Worm (Caenorhabditis elegans) whole organism, L4 larva: Measurements from ENCODE around the gene C07C7.3.
"Not testable (repeated sequence)": the region's sequence is repeated elsewhere in the genome, so short reads cannot be mapped to it uniquely, and the experiment has no call there.

Experiments used
- D1046.2 ChIP-seq: fragments of 200-800 bp; sonication (Bioruptor generic); IDR thresholded peaks from 2 replicates; pipeline ENCODE4 v1.3.6; 2022; ENCODE audit warnings: missing genetic modification characterization, missing compliant biosample characterization
- F44E2.7 ChIP-seq: fragments of 200-800 bp; sonication (Bioruptor generic); IDR thresholded peaks from 2 replicates; pipeline ENCODE4 v2.1.2; 2022; ENCODE audit warnings: missing genetic modification characterization, missing compliant biosample characterization
- F49E8.2 ChIP-seq: sonication (generic microtip); optimal IDR thresholded peaks from 2 replicates; lab custom pipeline; 2016; ENCODE audit warnings: missing compliant biosample characterization, mild to moderate bottlenecking, missing genetic modification characterization, borderline replicate concordance
- T20F7.1 ChIP-seq: fragments of 200-800 bp; sonication (Bioruptor generic); optimal IDR thresholded peaks from 2 replicates; lab custom pipeline; 2018; ENCODE audit warnings: mild to moderate bottlenecking, missing genetic modification characterization, missing compliant biosample characterization
- T26A8.4 ChIP-seq: fragments of 200-800 bp; sonication (Bioruptor generic); IDR thresholded peaks from 2 replicates; pipeline ENCODE4 v1.3.6; 2022; ENCODE audit warnings: missing genetic modification characterization, missing compliant biosample characterization
- Y105C5A.15 ChIP-seq: fragments of 200-800 bp; sonication (Bioruptor generic); IDR thresholded peaks from 2 replicates; pipeline ENCODE4 v1.3.6; 2022; ENCODE audit warnings: missing genetic modification characterization, missing compliant biosample characterization
- Y48G9A.11 ChIP-seq: fragments of 200-800 bp; sonication (Bioruptor generic); IDR thresholded peaks from 2 replicates; pipeline ENCODE4 v1.3.6; 2022; ENCODE audit warnings: missing genetic modification reagents, missing genetic modification characterization, missing compliant biosample characterization
- Y75B8A.6 ChIP-seq: fragments of 200-800 bp; sonication (Bioruptor generic); IDR thresholded peaks from 2 replicates; pipeline ENCODE4 v1.3.6; 2022; ENCODE audit warnings: missing genetic modification reagents, missing genetic modification characterization, missing compliant biosample characterization
- ZK337.2 ChIP-seq: fragments of 200-800 bp; sonication (Bioruptor generic); IDR thresholded peaks from 2 replicates; pipeline ENCODE4 v1.3.6; 2022; ENCODE audit warnings: missing genetic modification reagents, missing genetic modification characterization, missing compliant biosample characterization
- aha-1 ChIP-seq: fragments of 150-350 bp; peaks from one replicate; lab custom pipeline; 2014; ENCODE audit warnings: missing biosample characterization, missing genetic modification characterization
- arid-1 ChIP-seq: fragments of 200-800 bp; sonication (Bioruptor generic); conservative IDR thresholded peaks from 2 replicates; pipeline ENCODE4 v1.3.6; 2022; ENCODE audit warnings: missing genetic modification reagents, missing genetic modification characterization, missing compliant biosample characterization
- ceh-20 ChIP-seq: fragments of 200-800 bp; sonication (Bioruptor generic); IDR thresholded peaks from 2 replicates; pipeline ENCODE4 v1.3.6; 2022; ENCODE audit warnings: missing genetic modification reagents, missing genetic modification characterization, missing compliant biosample characterization
- ctbp-1 ChIP-seq: fragments of 200-800 bp; sonication (Bioruptor generic); IDR thresholded peaks from 2 replicates; pipeline ENCODE4 v1.3.6; 2022; ENCODE audit warnings: missing genetic modification reagents, missing genetic modification characterization, missing compliant biosample characterization
- daf-19 ChIP-seq: fragments of 200-800 bp; sonication (Bioruptor generic); conservative IDR thresholded peaks from 2 replicates; pipeline ENCODE4 v1.3.6; 2022; ENCODE audit warnings: missing genetic modification characterization, missing compliant biosample characterization
- dmd-6 ChIP-seq: fragments of 200-800 bp; sonication (Bioruptor generic); IDR thresholded peaks from 2 replicates; pipeline ENCODE4 v1.3.6; 2022; ENCODE audit warnings: missing genetic modification reagents, missing genetic modification characterization, missing compliant biosample characterization
- dmd-8 ChIP-seq: fragments of 200-800 bp; sonication (Bioruptor generic); IDR thresholded peaks from 2 replicates; pipeline ENCODE4 v1.3.6; 2022; ENCODE audit warnings: missing genetic modification characterization, missing compliant biosample characterization
- dmd-9 ChIP-seq: fragments of 200-800 bp; sonication (Bioruptor generic); IDR thresholded peaks from 2 replicates; pipeline ENCODE4 v1.3.6; 2022; ENCODE audit warnings: missing genetic modification reagents, missing genetic modification characterization, missing compliant biosample characterization
- duxl-1 ChIP-seq: sonication (generic microtip); optimal IDR thresholded peaks from 2 replicates; lab custom pipeline; 2016; ENCODE audit warnings: mild to moderate bottlenecking, missing genetic modification characterization, moderate library complexity, missing compliant biosample characterization; ENCODE audit not compliant: poor library complexity
- dve-1 ChIP-seq: sonication (generic microtip); optimal IDR thresholded peaks from 2 replicates; lab custom pipeline; 2017; ENCODE audit warnings: antibody characterized with exemption, mild to moderate bottlenecking, missing genetic modification characterization, missing compliant biosample characterization; ENCODE audit not compliant: insufficient read depth
- hmg-1.1 ChIP-seq: fragments of 200-800 bp; sonication (Bioruptor generic); IDR thresholded peaks from 2 replicates; pipeline ENCODE4 v1.3.6; 2022; ENCODE audit warnings: missing genetic modification reagents, missing genetic modification characterization, missing compliant biosample characterization
- lim-7 ChIP-seq: fragments of 200-800 bp; sonication (Bioruptor generic); IDR thresholded peaks from 2 replicates; pipeline ENCODE4 v1.3.6; 2022; ENCODE audit warnings: missing genetic modification characterization, missing compliant biosample characterization
- lin-1 ChIP-seq: fragments of 200-800 bp; sonication (Bioruptor generic); IDR thresholded peaks from 2 replicates; pipeline ENCODE4 v1.3.6; 2022; ENCODE audit warnings: missing genetic modification reagents, missing genetic modification characterization, missing compliant biosample characterization
- lin-29 ChIP-seq: fragments of 200-800 bp; sonication (Bioruptor generic); IDR thresholded peaks from 2 replicates; pipeline ENCODE4 v1.3.6; 2022; ENCODE audit warnings: missing genetic modification reagents, missing genetic modification characterization, missing compliant biosample characterization
- lin-38 ChIP-seq: fragments of 200-800 bp; sonication (Bioruptor generic); IDR thresholded peaks from 2 replicates; pipeline ENCODE4 v1.3.6; 2022; ENCODE audit warnings: missing genetic modification reagents, missing genetic modification characterization, missing compliant biosample characterization
- lsy-2 ChIP-seq, 2 experiments: fragments of 150-350 bp in 1 of 2; sonication (generic microtip) in 1 of 2; optimal IDR thresholded peaks; 2 replicates each; lab custom pipeline; 2014 to 2017; ENCODE audit warnings: missing biosample characterization in 2 of 2, missing genetic modification characterization in 2 of 2
- madf-5 ChIP-seq, 2 experiments: fragments of 200-800 bp; sonication (Bioruptor generic); IDR thresholded peaks; 2 replicates each; pipeline ENCODE4 v1.3.6; 2022; ENCODE audit warnings: missing compliant biosample characterization in 2 of 2, missing genetic modification characterization in 2 of 2
- madf-9 ChIP-seq: fragments of 200-800 bp; sonication (Bioruptor generic); conservative IDR thresholded peaks from 2 replicates; pipeline ENCODE4 v1.3.6; 2022; ENCODE audit warnings: missing genetic modification reagents, missing genetic modification characterization, missing compliant biosample characterization
- mdt-29 ChIP-seq: fragments of 200-800 bp; sonication (Bioruptor generic); IDR thresholded peaks from 2 replicates; pipeline ENCODE4 v1.3.6; 2022; ENCODE audit warnings: missing genetic modification reagents, missing genetic modification characterization, missing compliant biosample characterization
- mes-2 ChIP-seq: sonication (generic microtip); optimal IDR thresholded peaks from 2 replicates; lab custom pipeline; 2016; ENCODE audit warnings: missing genotype, mild to moderate bottlenecking, missing genetic modification characterization, missing compliant biosample characterization; ENCODE audit not compliant: poor library complexity, severe bottlenecking
- mxl-2 ChIP-seq: fragments of 200-800 bp; sonication (Bioruptor generic); conservative IDR thresholded peaks from 2 replicates; pipeline ENCODE4 v1.3.6; 2022; ENCODE audit warnings: missing genetic modification reagents, missing genetic modification characterization, missing compliant biosample characterization
- nhr-102 ChIP-seq: sonication (generic microtip); optimal IDR thresholded peaks from 2 replicates; lab custom pipeline; 2016; ENCODE audit warnings: mild to moderate bottlenecking, missing genetic modification characterization, moderate library complexity, missing compliant biosample characterization
- nhr-41 ChIP-seq: fragments of 200-800 bp; sonication (Bioruptor generic); IDR thresholded peaks from 2 replicates; pipeline ENCODE4 v1.3.6; 2022; ENCODE audit warnings: missing genetic modification reagents, missing genetic modification characterization, missing compliant biosample characterization
- nhr-42 ChIP-seq: fragments of 200-800 bp; sonication (Bioruptor generic); IDR thresholded peaks from 2 replicates; pipeline ENCODE4 v1.3.6; 2022; ENCODE audit warnings: missing genetic modification characterization, missing compliant biosample characterization
- nhr-48 ChIP-seq: sonication (generic microtip); optimal IDR thresholded peaks from 2 replicates; lab custom pipeline; 2016; ENCODE audit warnings: mild to moderate bottlenecking, missing genetic modification characterization, missing compliant biosample characterization
- pha-4 ChIP-seq, 2 experiments: fragments of 150-350 bp in 1 of 2; fragments of 200-800 bp in 1 of 2; sonication (Bioruptor generic) in 1 of 2; IDR thresholded peaks in 1 of 2; optimal IDR thresholded peaks in 1 of 2; 2 replicates each; pipeline versions ENCODE4 v1.3.6 to Lab custom; 2014 to 2022; ENCODE audit warnings: missing genetic modification characterization in 2 of 2, missing genetic modification reagents in 2 of 2, missing biosample characterization in 1 of 2, missing compliant biosample characterization in 1 of 2
- php-3 ChIP-seq: fragments of 200-800 bp; sonication (Bioruptor generic); IDR thresholded peaks from 2 replicates; pipeline ENCODE4 v1.3.6; 2022; ENCODE audit warnings: missing genetic modification reagents, missing genetic modification characterization, missing compliant biosample characterization
- saeg-2 ChIP-seq: fragments of 200-800 bp; sonication (Bioruptor generic); IDR thresholded peaks from 2 replicates; pipeline ENCODE4 v1.3.6; 2022; ENCODE audit warnings: missing genetic modification reagents, missing genetic modification characterization, missing compliant biosample characterization
- snpc-1.2 ChIP-seq: fragments of 200-800 bp; sonication (Bioruptor generic); IDR thresholded peaks from 2 replicates; pipeline ENCODE4 v1.3.6; 2022; ENCODE audit warnings: missing genetic modification reagents, missing genetic modification characterization, missing compliant biosample characterization
- spr-1 ChIP-seq: sonication (generic microtip); optimal IDR thresholded peaks from 2 replicates; lab custom pipeline; 2016; ENCODE audit warnings: mild to moderate bottlenecking, missing genetic modification characterization, missing compliant biosample characterization
- tag-97 ChIP-seq: fragments of 200-800 bp; sonication (Bioruptor generic); IDR thresholded peaks from 2 replicates; pipeline ENCODE4 v1.3.6; 2022; ENCODE audit warnings: missing genetic modification characterization, missing compliant biosample characterization
- tra-1 ChIP-seq: fragments of 200-800 bp; sonication (Bioruptor generic); IDR thresholded peaks from 2 replicates; pipeline ENCODE4 v1.3.6; 2022; ENCODE audit warnings: missing genetic modification reagents, missing genetic modification characterization, missing compliant biosample characterization
- unc-130 ChIP-seq: sonication (generic microtip); optimal IDR thresholded peaks from 2 replicates; lab custom pipeline; 2016; ENCODE audit warnings: missing genetic modification reagents, missing genetic modification characterization, missing compliant biosample characterization
- vab-7 ChIP-seq: fragments of 200-800 bp; sonication (Bioruptor generic); IDR thresholded peaks from 2 replicates; pipeline ENCODE4 v1.3.6; 2022; ENCODE audit warnings: missing genetic modification reagents, missing genetic modification characterization, missing compliant biosample characterization
- zfp-3 ChIP-seq: fragments of 200-800 bp; sonication (Bioruptor generic); conservative IDR thresholded peaks from 2 replicates; pipeline ENCODE4 v1.3.6; 2022; ENCODE audit warnings: missing genetic modification reagents, missing genetic modification characterization, missing compliant biosample characterization
- zip-11 ChIP-seq: fragments of 200-800 bp; sonication (Bioruptor generic); IDR thresholded peaks from 2 replicates; pipeline ENCODE4 v1.3.6; 2022; ENCODE audit warnings: missing genetic modification characterization, missing compliant biosample characterization

Gene C07C7.3

ce11 chrIV:9194524-9194923 is 28.7 kb downstream of the C07C7.3 start, which contains the start of gene C46C2.7:
TSS of gene C46C2.7 (plus strand) at chrIV:9194824.
- TF ChIP-seq lin-38 (0 out of 2 replicates have a peak, but pooled peaks have one; percentile 7), lsy-2 (tag; optimal IDR thresholded peaks at IDR 0.05; lab: Kevin White, UChicago) (peak in 1 of 2 experiments; percentile 16)

DNA sequence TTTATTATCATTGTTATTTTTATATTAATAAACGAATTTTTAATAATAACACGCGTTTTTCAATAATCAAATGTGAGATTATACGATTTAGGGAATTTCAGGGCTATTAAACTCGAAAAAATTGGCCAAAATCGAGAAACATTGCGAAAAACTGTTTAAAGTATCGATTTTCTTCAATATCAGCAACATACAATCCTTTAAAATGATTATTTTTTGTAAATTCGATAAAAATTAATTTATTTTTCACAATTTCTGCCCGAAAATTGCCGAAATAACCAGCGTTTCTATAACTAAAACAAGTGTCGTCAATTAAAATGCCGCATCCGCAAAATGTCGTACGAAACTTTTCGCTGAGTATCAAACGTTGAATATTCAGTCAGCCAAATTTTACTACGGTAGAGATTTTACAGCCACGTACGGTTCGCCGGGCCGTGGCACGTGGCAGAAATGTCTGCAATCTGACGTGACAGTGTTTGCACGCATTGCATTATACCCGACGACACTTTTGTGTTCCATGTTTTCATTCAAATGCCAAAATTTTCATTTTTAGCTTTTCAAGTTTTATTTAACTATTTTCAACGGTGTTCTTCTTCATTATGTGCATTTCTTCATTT is 30.3 kb downstream of the C07C7.3 start:
- peak; percentile 11 for TF ChIP-seq nhr-48 (tag; lab: Kevin White, UChicago)
- peak; percentile 81 for TF ChIP-seq mes-2
- peak; percentile 96 for TF ChIP-seq saeg-2 (GFP tag; lab: Robert Waterston, UW)
- TF ChIP-seq pha-4 (GFP tag; IDR thresholded peaks at IDR 0.05; lab: Robert Waterston, UW): peak; percentile 93
- TF ChIP-seq pha-4 (tag; optimal IDR thresholded peaks at IDR 0.05; lab: Kevin White, UChicago): not testable (repeated sequence)
- peak; percentile 86 for TF ChIP-seq dmd-8 (GFP tag; lab: Robert Waterston, UW)
- peak; percentile 95 for TF ChIP-seq lin-1 (GFP tag; lab: Robert Waterston, UW)
- TF ChIP-seq lsy-2 (tag; optimal IDR thresholded peaks at IDR 0.05; lab: Kevin White, UChicago): peak in 1 of 2 experiments; percentile 33
- peak; percentile 96 for TF ChIP-seq ZK337.2 (GFP tag; lab: Robert Waterston, UW)
- TF ChIP-seq daf-19: peak; percentile 94
- TF ChIP-seq madf-5 (GFP tag; IDR thresholded peaks at IDR 0.05; lab: Robert Waterston, UW): peak; percentile 87 to 98; a peak in 3 of 4 replicates
- TF ChIP-seq vab-7 (GFP tag; lab: Robert Waterston, UW): peak; percentile 89
- peak; percentile 97 for TF ChIP-seq mdt-29
- peak; percentile 92 for TF ChIP-seq Y75B8A.6 (GFP tag; lab: Robert Waterston, UW)
- peak; percentile 89; the same call in 1 of the 2 replicates for TF ChIP-seq tag-97 (GFP tag; lab: Robert Waterston, UW)
- peak; percentile 98 for TF ChIP-seq zfp-3
- 0 out of 2 replicates have a peak, but pooled peaks have one; percentile 72 for TF ChIP-seq Y105C5A.15 (GFP tag; lab: Robert Waterston, UW)
- peak; percentile 99 for TF ChIP-seq tra-1 (GFP tag; lab: Robert Waterston, UW)
- peak; percentile 95 for TF ChIP-seq madf-9 (GFP tag; lab: Robert Waterston, UW)
- TF ChIP-seq aha-1 (tag; lab: Kevin White, UChicago): peak; percentile 9
- TF ChIP-seq T26A8.4 (GFP tag; lab: Robert Waterston, UW): peak; percentile 98
- TF ChIP-seq lim-7: 0 out of 2 replicates have a peak, but pooled peaks have one; percentile 45
- peak; percentile 93 for TF ChIP-seq F49E8.2 (tag; lab: Kevin White, UChicago)
- peak; percentile 66 for TF ChIP-seq unc-130
- TF ChIP-seq F44E2.7: peak; percentile 83
- TF ChIP-seq mxl-2 (GFP tag; lab: Robert Waterston, UW): peak; percentile 89
- TF ChIP-seq duxl-1 (tag; lab: Kevin White, UChicago): peak; percentile 56
- TF ChIP-seq lin-38: peak; percentile 97
- TF ChIP-seq nhr-41 (GFP tag; lab: Robert Waterston, UW): peak; percentile 71; the same call in 1 of the 2 replicates
- peak; percentile 95 for TF ChIP-seq ceh-20
- peak; percentile 97 for TF ChIP-seq lin-29
- TF ChIP-seq spr-1: peak; percentile 29
- TF ChIP-seq dmd-9 (GFP tag; lab: Robert Waterston, UW): peak; percentile 96
- peak; percentile 99 for TF ChIP-seq snpc-1.2 (GFP tag; lab: Robert Waterston, UW)
- peak; percentile 84 for TF ChIP-seq ctbp-1 (GFP tag; lab: Robert Waterston, UW)
- peak; percentile 79 for TF ChIP-seq hmg-1.1 (GFP tag; lab: Robert Waterston, UW)
- peak; percentile 98 for TF ChIP-seq nhr-42 (GFP tag; lab: Robert Waterston, UW)
- TF ChIP-seq dve-1 (tag; lab: Kevin White, UChicago): peak; percentile 31
- TF ChIP-seq zip-11 (GFP tag; lab: Robert Waterston, UW): 0 out of 2 replicates have a peak, but pooled peaks have one; percentile 56
- peak; percentile 96 for TF ChIP-seq D1046.2 (GFP tag; lab: Robert Waterston, UW)
- TF ChIP-seq php-3 (GFP tag; lab: Robert Waterston, UW): peak; percentile 95
- peak; percentile 80 for TF ChIP-seq nhr-102 (tag; lab: Kevin White, UChicago)
- TF ChIP-seq dmd-6 (GFP tag; lab: Robert Waterston, UW): peak; percentile 98
- peak; percentile 76 for TF ChIP-seq T20F7.1 (GFP tag; lab: Kevin White, UChicago)
- peak; percentile 99 for TF ChIP-seq Y48G9A.11
- TF ChIP-seq arid-1: peak; percentile 97
